Worm (Caenorhabditis elegans) whole organism, early embryonic: ENCODE results near the gene Y26G10.5.

ENCODE experiments used
- B0310.2 ChIP-seq: sonication (generic microtip); optimal IDR thresholded peaks from 2 replicates; lab custom pipeline; 2016; ENCODE audit warnings: mild to moderate bottlenecking, missing genetic modification characterization, missing compliant biosample characterization
- F13C5.2 ChIP-seq: sonication (generic microtip); optimal IDR thresholded peaks from 2 replicates; lab custom pipeline; 2017; ENCODE audit warnings: mild to moderate bottlenecking, missing genetic modification characterization, inconsistent platforms, missing compliant biosample characterization
- aly-1 ChIP-seq: sonication (generic microtip); optimal IDR thresholded peaks from 2 replicates; lab custom pipeline; 2016; ENCODE audit warnings: missing genetic modification characterization, missing compliant biosample characterization
- ama-1 ChIP-seq: fragments of 150-350 bp; optimal IDR thresholded peaks from 2 replicates; lab custom pipeline; 2014
- ceh-13 ChIP-seq: fragments of 200-800 bp; sonication (Bioruptor generic); optimal IDR thresholded peaks from 2 replicates; lab custom pipeline; 2018; ENCODE audit warnings: mild to moderate bottlenecking, missing genetic modification characterization, missing compliant biosample characterization
- ets-7 ChIP-seq: sonication (generic microtip); optimal IDR thresholded peaks from 2 replicates; lab custom pipeline; 2016; ENCODE audit warnings: missing genotype, missing genetic modification characterization, missing compliant biosample characterization
- flt-1 ChIP-seq: fragments of 200-800 bp; sonication (Bioruptor generic); IDR thresholded peaks from 2 replicates; pipeline ENCODE4 v1.3.6; 2022; ENCODE audit warnings: missing genetic modification characterization, missing compliant biosample characterization
- hmg-4 ChIP-seq: fragments of 200-800 bp; sonication (Bioruptor generic); optimal IDR thresholded peaks from 2 replicates; lab custom pipeline; 2018; ENCODE audit warnings: mild to moderate bottlenecking, missing genetic modification characterization, missing compliant biosample characterization
- hnd-1 ChIP-seq: sonication (generic microtip); optimal IDR thresholded peaks from 2 replicates; lab custom pipeline; 2016; ENCODE audit warnings: missing genetic modification characterization, missing compliant biosample characterization
- scrt-1 ChIP-seq: fragments of 200-800 bp; sonication (Bioruptor generic); IDR thresholded peaks from 2 replicates; pipeline ENCODE4 v1.3.6; 2022; ENCODE audit warnings: missing genetic modification characterization, missing compliant biosample characterization
- sea-1 ChIP-seq: fragments of 200-800 bp; sonication (Bioruptor generic); conservative IDR thresholded peaks from 2 replicates; pipeline ENCODE4 v1.3.6; 2022; ENCODE audit warnings: missing genetic modification characterization, missing compliant biosample characterization
- tbx-11 ChIP-seq: fragments of 200-800 bp; sonication (Bioruptor generic); IDR thresholded peaks from 2 replicates; pipeline ENCODE4 v1.3.6; 2022; ENCODE audit warnings: missing genetic modification characterization, missing compliant biosample characterization
- tra-4 ChIP-seq: sonication (generic microtip); optimal IDR thresholded peaks from 2 replicates; lab custom pipeline; 2017; ENCODE audit warnings: missing genetic modification characterization, missing compliant biosample characterization

- no peak for TF ChIP-seq ama-1 (lab: Kevin White, UChicago)
- TF ChIP-seq tra-4 (tag; lab: Kevin White, UChicago): no peak
- TF ChIP-seq ceh-13 (GFP tag; lab: Kevin White, UChicago): no peak
- TF ChIP-seq hmg-4 (GFP tag; lab: Kevin White, UChicago): no peak
- TF ChIP-seq B0310.2 (tag; lab: Kevin White, UChicago): no peak
- TF ChIP-seq hnd-1: no peak
- no peak for TF ChIP-seq tbx-11 (GFP tag; lab: Robert Waterston, UW)
- no peak for TF ChIP-seq flt-1
- TF ChIP-seq sea-1 (GFP tag; lab: Robert Waterston, UW): no peak
- no peak for TF ChIP-seq F13C5.2 (tag; lab: Kevin White, UChicago)
- TF ChIP-seq scrt-1 (GFP tag; lab: Robert Waterston, UW): no peak
- TF ChIP-seq ets-7 (tag; lab: Kevin White, UChicago): no peak
- TF ChIP-seq aly-1 (tag; lab: Kevin White, UChicago): no peak
Observed at ce11 chrV:17718647-17719046, 18.0 kb upstream of the Y26G10.5 start, which contains the start of gene str-77.
